Fruit fly (Drosophila melanogaster) whole organism, embryonic: ENCODE data around the gene CG16959.

Source experiments
- Aef1 ChIP-seq: fragments of 200-800 bp; sonication (Bioruptor generic); IDR thresholded peaks from 3 replicates; pipeline ENCODE4 v1.3.6; 2022; ENCODE audit warnings: missing biosample characterization, missing genetic modification characterization
- B-H1 ChIP-seq: fragments of 200-800 bp; sonication (Bioruptor generic); IDR thresholded peaks from 3 replicates; pipeline ENCODE4 v1.3.6; 2022; ENCODE audit warnings: missing biosample characterization, missing genetic modification characterization
- Bteb2 ChIP-seq: fragments of 200-800 bp; sonication (Bioruptor generic); optimal IDR thresholded peaks from 2 replicates; lab custom pipeline; 2016; ENCODE audit warnings: missing biosample characterization, missing genetic modification characterization
- CG10366 ChIP-seq: fragments of 200-800 bp; sonication (Bioruptor generic); IDR thresholded peaks from 2 replicates; pipeline ENCODE4 v1.3.6; 2022; ENCODE audit warnings: missing biosample characterization, missing genetic modification characterization
- CG11456 ChIP-seq: fragments of 200-800 bp; sonication (Bioruptor generic); IDR thresholded peaks from 3 replicates; pipeline ENCODE4 v1.3.6; 2022; ENCODE audit warnings: missing biosample characterization, missing genetic modification characterization
- CG11695 ChIP-seq: fragments of 200-800 bp; sonication (Bioruptor generic); IDR thresholded peaks from 3 replicates; pipeline ENCODE4 v1.3.6; 2022; ENCODE audit warnings: missing biosample characterization, missing genetic modification characterization
- CG12071 ChIP-seq: fragments of 200-800 bp; sonication (Bioruptor generic); optimal IDR thresholded peaks from 3 replicates; lab custom pipeline; 2018; ENCODE audit warnings: missing biosample characterization, mild to moderate bottlenecking, missing genetic modification characterization
- CG15011 ChIP-seq: fragments of 200-800 bp; sonication (Bioruptor generic); optimal IDR thresholded peaks from 3 replicates; lab custom pipeline; 2018; ENCODE audit warnings: missing biosample characterization, mild to moderate bottlenecking, missing genetic modification characterization
- CG1529 ChIP-seq: fragments of 200-800 bp; sonication (Bioruptor generic); optimal IDR thresholded peaks from 3 replicates; lab custom pipeline; 2018; ENCODE audit warnings: missing biosample characterization, missing genetic modification characterization
- CG15514 ChIP-seq: fragments of 200-800 bp; sonication (Bioruptor generic); optimal IDR thresholded peaks from 3 replicates; lab custom pipeline; 2017; ENCODE audit warnings: missing biosample characterization, missing genetic modification characterization, mild to moderate bottlenecking, moderate library complexity, missing genetic modification reagents
- CG1602 ChIP-seq: fragments of 200-800 bp; sonication (Bioruptor generic); optimal IDR thresholded peaks from 3 replicates; lab custom pipeline; 2016; ENCODE audit warnings: missing biosample characterization, missing genetic modification characterization
- CG17186 ChIP-seq: fragments of 200-800 bp; sonication (Bioruptor generic); optimal IDR thresholded peaks from 3 replicates; lab custom pipeline; 2017; ENCODE audit warnings: missing biosample characterization, missing genetic modification reagents, missing genetic modification characterization
- CG17568 ChIP-seq: fragments of 200-800 bp; sonication (Bioruptor generic); optimal IDR thresholded peaks from 2 replicates; lab custom pipeline; 2018; ENCODE audit warnings: missing biosample characterization, mild to moderate bottlenecking, missing genetic modification characterization, moderate library complexity
- CG17912 ChIP-seq: fragments of 200-800 bp; sonication (Bioruptor generic); optimal IDR thresholded peaks from 2 replicates; lab custom pipeline; 2018; ENCODE audit warnings: missing biosample characterization, mild to moderate bottlenecking, missing genetic modification characterization
- CG18262 ChIP-seq: fragments of 200-800 bp; optimal IDR thresholded peaks from 3 replicates; lab custom pipeline; 2019; ENCODE audit warnings: missing biosample characterization, mild to moderate bottlenecking, missing genetic modification characterization, moderate library complexity
- CG33213 ChIP-seq: fragments of 200-800 bp; sonication (Bioruptor generic); optimal IDR thresholded peaks from 3 replicates; lab custom pipeline; 2016; ENCODE audit warnings: missing biosample characterization, missing genetic modification characterization
- CG33557 ChIP-seq: fragments of 200-800 bp; sonication (Bioruptor generic); optimal IDR thresholded peaks from 2 replicates; lab custom pipeline; 2019; ENCODE audit warnings: missing biosample characterization, mild to moderate bottlenecking, missing genetic modification characterization, moderate library complexity
- CG7357 ChIP-seq: fragments of 200-800 bp; sonication (Bioruptor generic); IDR thresholded peaks from 3 replicates; pipeline ENCODE4 v1.3.6; 2022; ENCODE audit warnings: missing biosample characterization, missing genetic modification characterization
- CG7745 ChIP-seq: fragments of 200-800 bp; sonication (Bioruptor generic); optimal IDR thresholded peaks from 2 replicates; lab custom pipeline; 2018; ENCODE audit warnings: missing biosample characterization, mild to moderate bottlenecking, missing genetic modification characterization, moderate library complexity
- CG7987 ChIP-seq: fragments of 200-800 bp; sonication (Bioruptor generic); optimal IDR thresholded peaks from 2 replicates; lab custom pipeline; 2018; ENCODE audit warnings: missing biosample characterization, mild to moderate bottlenecking, missing genetic modification characterization, moderate library complexity
- CG8924 ChIP-seq: fragments of 200-800 bp; optimal IDR thresholded peaks from 3 replicates; lab custom pipeline; 2019; ENCODE audit warnings: missing biosample characterization, mild to moderate bottlenecking, missing genetic modification characterization, moderate library complexity
- CG8944 ChIP-seq: fragments of 200-800 bp; sonication (Bioruptor generic); optimal IDR thresholded peaks from 3 replicates; lab custom pipeline; 2016; ENCODE audit warnings: missing biosample characterization, missing genetic modification characterization
- CG9609 ChIP-seq: fragments of 200-800 bp; sonication (Bioruptor generic); optimal IDR thresholded peaks from 3 replicates; lab custom pipeline; 2016; ENCODE audit warnings: missing biosample characterization, missing genetic modification characterization
- CTCF ChIP-seq: fragments of 200-800 bp; sonication (Bioruptor generic); optimal IDR thresholded peaks from 2 replicates; lab custom pipeline; 2017; ENCODE audit warnings: missing biosample characterization, mild to moderate bottlenecking, missing genetic modification characterization, moderate library complexity
- Chrac-16 ChIP-seq: fragments of 200-800 bp; sonication (Bioruptor generic); optimal IDR thresholded peaks from 3 replicates; lab custom pipeline; 2016; ENCODE audit warnings: missing biosample characterization, missing genetic modification characterization
- D19B ChIP-seq: fragments of 200-800 bp; sonication (Bioruptor generic); optimal IDR thresholded peaks from 2 replicates; lab custom pipeline; 2017; ENCODE audit warnings: missing biosample characterization, mild to moderate bottlenecking, missing genetic modification characterization
- Fer2 ChIP-seq: fragments of 200-800 bp; sonication (Bioruptor generic); optimal IDR thresholded peaks from 2 replicates; lab custom pipeline; 2018; ENCODE audit warnings: missing biosample characterization, mild to moderate bottlenecking, missing genetic modification characterization, moderate library complexity
- H2.0 ChIP-seq: fragments of 200-800 bp; sonication (Bioruptor generic); IDR thresholded peaks from 2 replicates; pipeline ENCODE4 v1.3.6; 2022; ENCODE audit warnings: missing biosample characterization, missing genetic modification characterization
- HLH54F ChIP-seq: fragments of 200-800 bp; sonication (Bioruptor generic); optimal IDR thresholded peaks from 3 replicates; lab custom pipeline; 2016; ENCODE audit warnings: missing biosample characterization, missing genetic modification characterization
- Hey ChIP-seq: fragments of 200-800 bp; sonication (Bioruptor generic); optimal IDR thresholded peaks from 3 replicates; lab custom pipeline; 2018; ENCODE audit warnings: missing biosample characterization, mild to moderate bottlenecking, missing genetic modification characterization
- Hr3 ChIP-seq: fragments of 200-800 bp; sonication (Bioruptor generic); optimal IDR thresholded peaks from 3 replicates; lab custom pipeline; 2016; ENCODE audit warnings: missing biosample characterization, missing genetic modification characterization
- Mad ChIP-seq: fragments of 200-800 bp; sonication (Bioruptor generic); optimal IDR thresholded peaks from 2 replicates; lab custom pipeline; 2016; ENCODE audit warnings: missing biosample characterization, missing genetic modification characterization
- Mes4 ChIP-seq: fragments of 200-800 bp; sonication (Bioruptor generic); optimal IDR thresholded peaks from 2 replicates; lab custom pipeline; 2016; ENCODE audit warnings: missing biosample characterization, missing genetic modification characterization
- Rfx ChIP-seq: fragments of 200-800 bp; sonication (Bioruptor generic); IDR thresholded peaks from 2 replicates; pipeline ENCODE4 v1.3.6; 2022; ENCODE audit warnings: missing biosample characterization, missing genetic modification characterization
- Side ChIP-seq: fragments of 200-800 bp; sonication (Bioruptor generic); optimal IDR thresholded peaks from 2 replicates; lab custom pipeline; 2016; ENCODE audit warnings: missing biosample characterization, missing genetic modification characterization
- Sry-β ChIP-seq: fragments of 200-800 bp; sonication (Bioruptor generic); optimal IDR thresholded peaks from 2 replicates; lab custom pipeline; 2018; ENCODE audit warnings: missing biosample characterization, mild to moderate bottlenecking, missing genetic modification characterization, moderate library complexity
- YL-1 ChIP-seq: fragments of 200-800 bp; sonication (Bioruptor generic); optimal IDR thresholded peaks from 3 replicates; lab custom pipeline; 2017; ENCODE audit warnings: missing biosample characterization, mild to moderate bottlenecking, missing genetic modification characterization
- ac ChIP-seq: fragments of 200-800 bp; sonication (Bioruptor generic); optimal IDR thresholded peaks from 3 replicates; lab custom pipeline; 2017; ENCODE audit warnings: missing biosample characterization, mild to moderate bottlenecking, missing genetic modification characterization
- cas ChIP-seq: fragments of 200-800 bp; sonication (Bioruptor generic); IDR thresholded peaks from 2 replicates; pipeline ENCODE4 v1.3.6; 2022; ENCODE audit warnings: missing biosample characterization, missing genetic modification characterization
- chif ChIP-seq, 2 experiments: fragments of 200-800 bp; sonication (Bioruptor generic); optimal IDR thresholded peaks; 3 replicates each; lab custom pipeline; 2016; ENCODE audit warnings: missing biosample characterization in 2 of 2, missing genetic modification characterization in 2 of 2
- dimm ChIP-seq: fragments of 200-800 bp; sonication (Bioruptor generic); IDR thresholded peaks from 2 replicates; pipeline ENCODE4 v1.3.6; 2022; ENCODE audit warnings: missing biosample characterization, missing genetic modification characterization
- dm ChIP-seq: fragments of 200-800 bp; sonication (Bioruptor generic); optimal IDR thresholded peaks from 3 replicates; lab custom pipeline; 2016; ENCODE audit warnings: missing biosample characterization, missing genetic modification characterization
- fd3F ChIP-seq: fragments of 200-800 bp; sonication (Bioruptor generic); optimal IDR thresholded peaks from 2 replicates; lab custom pipeline; 2018; ENCODE audit warnings: missing biosample characterization, mild to moderate bottlenecking, missing genetic modification characterization, moderate library complexity
- hb ChIP-seq: fragments of 200-800 bp; sonication (Bioruptor generic); IDR thresholded peaks from 3 replicates; pipeline ENCODE4 v1.3.6; 2022; ENCODE audit warnings: missing biosample characterization, missing genetic modification characterization; ENCODE audit not compliant: partially characterized antibody
- inv ChIP-seq: fragments of 200-800 bp; sonication (Bioruptor generic); IDR thresholded peaks from 2 replicates; pipeline ENCODE4 v1.3.6; 2022; ENCODE audit warnings: missing biosample characterization, missing genetic modification characterization; ENCODE audit not compliant: partially characterized antibody
- kah ChIP-seq: fragments of 200-800 bp; sonication (Bioruptor generic); optimal IDR thresholded peaks from 2 replicates; lab custom pipeline; 2018; ENCODE audit warnings: missing biosample characterization, mild to moderate bottlenecking, missing genetic modification characterization
- lab ChIP-seq: fragments of 200-800 bp; sonication (Bioruptor generic); optimal IDR thresholded peaks from 3 replicates; lab custom pipeline; 2017; ENCODE audit warnings: missing biosample characterization, missing genetic modification characterization, mild to moderate bottlenecking, moderate library complexity, missing genetic modification reagents
- scrt ChIP-seq: fragments of 200-800 bp; sonication (Bioruptor generic); optimal IDR thresholded peaks from 2 replicates; lab custom pipeline; 2018; ENCODE audit warnings: missing biosample characterization, mild to moderate bottlenecking, missing genetic modification characterization, moderate library complexity
- tio ChIP-seq: fragments of 200-800 bp; sonication (Bioruptor generic); optimal IDR thresholded peaks from 2 replicates; lab custom pipeline; 2017; ENCODE audit warnings: missing biosample characterization, missing genetic modification characterization, inconsistent platforms
- tna ChIP-seq: fragments of 200-800 bp; sonication (Bioruptor generic); IDR thresholded peaks from 2 replicates; pipeline ENCODE4 v1.3.6; 2022; ENCODE audit warnings: missing biosample characterization, missing genetic modification characterization; ENCODE audit not compliant: partially characterized antibody
- twi ChIP-seq: fragments of 200-800 bp; optimal IDR thresholded peaks from 2 replicates; lab custom pipeline; 2019; ENCODE audit warnings: missing biosample characterization, mild to moderate bottlenecking, missing genetic modification characterization, moderate library complexity

The CG16959 gene

dm6 chr3L:15097878-15098520 lies 27.1 kb downstream of the CG16959 start, which contains the start of gene Ctps:
Gene Ctps (plus strand): TSS chr3L:15097914.
- TF ChIP-seq D19B (GFP tag; lab: Kevin White, UChicago) (no peak), Bteb2 (GFP tag; lab: Kevin White, UChicago) (no peak), tio (no peak), Side (GFP tag; lab: Kevin White, UChicago) (no peak), CG9609 (GFP tag; lab: Kevin White, UChicago) (no peak), Hr3 (GFP tag; lab: Kevin White, UChicago) (no peak), CG8944 (GFP tag; lab: Kevin White, UChicago) (no peak), Fer2 (tag; lab: Kevin White, UChicago) (no peak), tna (no peak), CG12071 (GFP tag; lab: Kevin White, UChicago) (no peak), fd3F (no peak), CG1602 (no peak), CG33213 (GFP tag; lab: Kevin White, UChicago) (peak; percentile 34), CG1529 (no peak), CG11456 (GFP tag; lab: Robert Waterston, UW) (no peak), CG15011 (GFP tag; lab: Kevin White, UChicago) (no peak), HLH54F (GFP tag; lab: Kevin White, UChicago) (no peak), Rfx (GFP tag; lab: Robert Waterston, UW) (peak; percentile 33; the same call in 1 of the 2 replicates), YL-1 (GFP tag; lab: Kevin White, UChicago) (peak; percentile 28), CG17186 (GFP tag; lab: Kevin White, UChicago) (peak; percentile 30), dm (GFP tag; lab: Kevin White, UChicago) (peak; percentile 76), CG33557 (GFP tag; lab: Kevin White, UChicago) (no peak), kah (GFP tag; lab: Kevin White, UChicago) (no peak), dimm (GFP tag; lab: Robert Waterston, UW) (no peak), CG11695 (GFP tag; lab: Robert Waterston, UW) (no peak), CG7745 (tag; lab: Kevin White, UChicago) (no peak), CG15514 (GFP tag; lab: Kevin White, UChicago) (peak; percentile 64), Mad (GFP tag; lab: Kevin White, UChicago) (no peak), inv (GFP tag; lab: Robert Waterston, UW) (no peak), ac (no peak), Hey (tag; lab: Kevin White, UChicago) (no peak), CG18262 (no peak), scrt (GFP tag; lab: Kevin White, UChicago) (no peak), CG7357 (no peak), CG17568 (GFP tag; lab: Kevin White, UChicago) (no peak), B-H1 (GFP tag; lab: Robert Waterston, UW) (no peak), Chrac-16 (peak; percentile 16), chif (GFP tag; optimal IDR thresholded peaks at IDR 0.05; lab: Kevin White, UChicago) (no peak), hb (GFP tag; lab: Robert Waterston, UW) (no peak; the same call in 2 of the 3 replicates), Sry-β (no peak), CTCF (GFP tag; lab: Kevin White, UChicago) (peak; percentile 44), cas (GFP tag; lab: Robert Waterston, UW) (no peak), H2.0 (GFP tag; lab: Robert Waterston, UW) (no peak), CG8924 (tag; lab: Kevin White, UChicago) (no peak), CG7987 (GFP tag; lab: Kevin White, UChicago) (no peak), CG17912 (GFP tag; lab: Kevin White, UChicago) (peak; percentile 19), CG10366 (GFP tag; lab: Robert Waterston, UW) (no peak), lab (peak; percentile 24), Aef1 (GFP tag; lab: Robert Waterston, UW) (no peak), twi (no peak), Mes4 (no peak)
